Fruit fly (Drosophila melanogaster) whole organism, embryonic: ENCODE results near the gene CG42393.

Experiments
- BtbVII ChIP-seq: fragments of 200-800 bp; sonication (Bioruptor generic); optimal IDR thresholded peaks from 3 replicates; lab custom pipeline; 2017; ENCODE audit warnings: missing biosample characterization, mild to moderate bottlenecking, missing genetic modification characterization
- CG11456 ChIP-seq: fragments of 200-800 bp; sonication (Bioruptor generic); IDR thresholded peaks from 3 replicates; pipeline ENCODE4 v1.3.6; 2022; ENCODE audit warnings: missing biosample characterization, missing genetic modification characterization
- CG11560 ChIP-seq: fragments of 200-800 bp; sonication (Bioruptor generic); IDR thresholded peaks from 3 replicates; pipeline ENCODE4 v1.3.6; 2022; ENCODE audit warnings: missing biosample characterization, missing genetic modification characterization
- CG12299 ChIP-seq: fragments of 200-800 bp; sonication (Bioruptor generic); optimal IDR thresholded peaks from 2 replicates; lab custom pipeline; 2018; ENCODE audit warnings: missing biosample characterization, mild to moderate bottlenecking, missing genetic modification characterization
- CG1233 ChIP-seq: fragments of 200-800 bp; sonication (Bioruptor generic); optimal IDR thresholded peaks from 4 replicates; lab custom pipeline; 2018; ENCODE audit warnings: missing biosample characterization, mild to moderate bottlenecking, missing genetic modification characterization
- CG12391 ChIP-seq: fragments of 200-800 bp; sonication (Bioruptor generic); optimal IDR thresholded peaks from 3 replicates; lab custom pipeline; 2018; ENCODE audit warnings: missing biosample characterization, mild to moderate bottlenecking, missing genetic modification characterization, moderate library complexity
- CG12659 ChIP-seq: fragments of 200-800 bp; sonication (Bioruptor generic); optimal IDR thresholded peaks from 3 replicates; lab custom pipeline; 2017; ENCODE audit warnings: mild to moderate bottlenecking, missing biosample characterization, missing genetic modification reagents, missing genetic modification characterization
- CG13624 ChIP-seq: fragments of 200-800 bp; sonication (Bioruptor generic); optimal IDR thresholded peaks from 2 replicates; lab custom pipeline; 2016; ENCODE audit warnings: missing biosample characterization, missing genetic modification characterization
- CG15073 ChIP-seq: fragments of 200-800 bp; sonication (Bioruptor generic); optimal IDR thresholded peaks from 2 replicates; lab custom pipeline; 2016; ENCODE audit warnings: missing biosample characterization, missing genetic modification characterization
- CG15269 ChIP-seq: fragments of 200-800 bp; sonication (Bioruptor generic); optimal IDR thresholded peaks from 2 replicates; lab custom pipeline; 2018; ENCODE audit warnings: missing biosample characterization, mild to moderate bottlenecking, missing genetic modification characterization, moderate library complexity
- CG1529 ChIP-seq: fragments of 200-800 bp; sonication (Bioruptor generic); optimal IDR thresholded peaks from 3 replicates; lab custom pipeline; 2018; ENCODE audit warnings: missing biosample characterization, missing genetic modification characterization
- CG17829 ChIP-seq: fragments of 200-800 bp; optimal IDR thresholded peaks from 2 replicates; lab custom pipeline; 2019; ENCODE audit warnings: missing biosample characterization, mild to moderate bottlenecking, missing genetic modification characterization, moderate library complexity
- CG1792 ChIP-seq: fragments of 200-800 bp; sonication (Bioruptor generic); optimal IDR thresholded peaks from 2 replicates; lab custom pipeline; 2016; ENCODE audit warnings: missing biosample characterization, missing genetic modification characterization
- CG2116 ChIP-seq: fragments of 200-800 bp; sonication (Bioruptor generic); optimal IDR thresholded peaks from 3 replicates; lab custom pipeline; 2018; ENCODE audit warnings: missing biosample characterization, mild to moderate bottlenecking, missing genetic modification characterization
- CG32532 ChIP-seq: fragments of 200-800 bp; sonication (Bioruptor generic); IDR thresholded peaks from 2 replicates; pipeline ENCODE4 v1.3.6; 2022; ENCODE audit warnings: missing biosample characterization, missing genetic modification characterization
- CG32767 ChIP-seq: fragments of 200-800 bp; sonication (Bioruptor generic); IDR thresholded peaks from 2 replicates; pipeline ENCODE4 v1.3.6; 2022; ENCODE audit warnings: missing biosample characterization, missing genetic modification characterization
- CG42726 ChIP-seq: fragments of 200-800 bp; sonication (Bioruptor generic); IDR thresholded peaks from 2 replicates; pipeline ENCODE4 v1.3.6; 2022; ENCODE audit warnings: missing biosample characterization, missing genetic modification characterization; ENCODE audit not compliant: partially characterized antibody
- CG4854 ChIP-seq: fragments of 200-800 bp; sonication (Bioruptor generic); optimal IDR thresholded peaks from 2 replicates; lab custom pipeline; 2016; ENCODE audit warnings: missing biosample characterization, missing genetic modification characterization, inconsistent platforms
- CG5180 ChIP-seq: fragments of 200-800 bp; sonication (Bioruptor generic); optimal IDR thresholded peaks from 3 replicates; lab custom pipeline; 2017; ENCODE audit warnings: missing biosample characterization, missing genetic modification characterization, mild to moderate bottlenecking, moderate library complexity, missing genetic modification reagents
- CG7987 ChIP-seq: fragments of 200-800 bp; sonication (Bioruptor generic); optimal IDR thresholded peaks from 2 replicates; lab custom pipeline; 2018; ENCODE audit warnings: missing biosample characterization, mild to moderate bottlenecking, missing genetic modification characterization, moderate library complexity
- CTCF ChIP-seq: fragments of 200-800 bp; sonication (Bioruptor generic); optimal IDR thresholded peaks from 2 replicates; lab custom pipeline; 2017; ENCODE audit warnings: missing biosample characterization, mild to moderate bottlenecking, missing genetic modification characterization, moderate library complexity
- CkIIα-i1 ChIP-seq: fragments of 200-800 bp; sonication (Bioruptor generic); IDR thresholded peaks from 2 replicates; pipeline ENCODE4 v1.3.6; 2022; ENCODE audit warnings: missing biosample characterization, missing genetic modification characterization
- Doc3 ChIP-seq: fragments of 200-800 bp; sonication (Bioruptor generic); IDR thresholded peaks from 3 replicates; pipeline ENCODE4 v1.3.6; 2022; ENCODE audit warnings: missing biosample characterization, missing genetic modification characterization; ENCODE audit not compliant: partially characterized antibody
- GATAe ChIP-seq: fragments of 200-800 bp; sonication (Bioruptor generic); conservative IDR thresholded peaks from 2 replicates; pipeline ENCODE4 v1.3.6; 2022; ENCODE audit warnings: missing biosample characterization, missing genetic modification characterization
- Gug ChIP-seq: fragments of 200-800 bp; sonication (Bioruptor generic); IDR thresholded peaks from 4 replicates; pipeline ENCODE4 v1.3.6; 2022; ENCODE audit warnings: missing biosample characterization, missing genetic modification characterization
- HLH4C ChIP-seq: fragments of 200-800 bp; sonication (Bioruptor generic); IDR thresholded peaks from 3 replicates; pipeline ENCODE4 v1.3.6; 2022; ENCODE audit warnings: missing biosample characterization, missing genetic modification characterization; ENCODE audit not compliant: partially characterized antibody
- Hr39 ChIP-seq: fragments of >200 bp; optimal IDR thresholded peaks from 2 replicates; lab custom pipeline; 2017
- Med ChIP-seq: fragments of 200-800 bp; sonication (Bioruptor generic); peaks from one replicate; lab custom pipeline; 2016; ENCODE audit warnings: missing biosample characterization, missing genetic modification characterization, mild to moderate bottlenecking, inconsistent platforms, moderate library complexity
- Nf-YA ChIP-seq: fragments of 200-800 bp; sonication (Bioruptor generic); IDR thresholded peaks from 2 replicates; pipeline ENCODE4 v1.3.6; 2022; ENCODE audit warnings: missing biosample characterization, missing genetic modification characterization
- Sox100B ChIP-seq: fragments of 200-800 bp; sonication (Bioruptor generic); optimal IDR thresholded peaks from 3 replicates; lab custom pipeline; 2018; ENCODE audit warnings: missing biosample characterization, mild to moderate bottlenecking, missing genetic modification characterization
- Ssrp ChIP-seq: fragments of 200-800 bp; sonication (Bioruptor generic); optimal IDR thresholded peaks from 2 replicates; lab custom pipeline; 2018; ENCODE audit warnings: missing biosample characterization, mild to moderate bottlenecking, missing genetic modification characterization, moderate library complexity
- Tbp ChIP-seq: fragments of >200 bp; optimal IDR thresholded peaks from 2 replicates; lab custom pipeline; 2018; ENCODE audit warnings: missing biosample characterization, missing genetic modification characterization
- ara ChIP-seq: fragments of 200-800 bp; sonication (Bioruptor generic); IDR thresholded peaks from 2 replicates; pipeline ENCODE4 v1.3.6; 2022; ENCODE audit warnings: missing biosample characterization, missing genetic modification characterization
- btn ChIP-seq: fragments of 200-800 bp; sonication (Bioruptor generic); optimal IDR thresholded peaks from 2 replicates; lab custom pipeline; 2016; ENCODE audit warnings: missing biosample characterization, missing genetic modification characterization
- chinmo ChIP-seq: fragments of 200-800 bp; sonication (Bioruptor generic); IDR thresholded peaks from 4 replicates; pipeline ENCODE4 v1.3.6; 2022; ENCODE audit warnings: missing biosample characterization, missing genetic modification characterization; ENCODE audit not compliant: partially characterized antibody
- crol ChIP-seq: fragments of 200-800 bp; sonication (Bioruptor generic); IDR thresholded peaks from 2 replicates; pipeline ENCODE4 v1.3.6; 2022; ENCODE audit warnings: missing biosample characterization, missing genetic modification characterization
- esg ChIP-seq: fragments of 200-800 bp; sonication (Bioruptor generic); conservative IDR thresholded peaks from 2 replicates; pipeline ENCODE4 v1.3.6; 2022; ENCODE audit warnings: missing biosample characterization, missing genetic modification characterization
- exex ChIP-seq: fragments of 200-800 bp; sonication (Bioruptor generic); optimal IDR thresholded peaks from 4 replicates; lab custom pipeline; 2018; ENCODE audit warnings: missing biosample characterization, mild to moderate bottlenecking, missing genetic modification characterization, moderate library complexity
- gce ChIP-seq: fragments of 200-800 bp; sonication (Bioruptor generic); IDR thresholded peaks from 3 replicates; pipeline ENCODE4 v1.3.6; 2022; ENCODE audit warnings: missing biosample characterization, missing genetic modification characterization
- lmd ChIP-seq: fragments of 200-800 bp; sonication (Bioruptor generic); IDR thresholded peaks from 2 replicates; pipeline ENCODE4 v1.3.6; 2022; ENCODE audit warnings: missing biosample characterization, missing genetic modification characterization
- mirr ChIP-seq: fragments of 200-800 bp; sonication (Bioruptor generic); optimal IDR thresholded peaks from 3 replicates; lab custom pipeline; 2018; ENCODE audit warnings: missing biosample characterization, mild to moderate bottlenecking, missing genetic modification characterization
- phol ChIP-seq: fragments of 200-800 bp; sonication (Bioruptor generic); optimal IDR thresholded peaks from 3 replicates; lab custom pipeline; 2018; ENCODE audit warnings: missing biosample characterization, mild to moderate bottlenecking, missing genetic modification characterization, moderate library complexity
- pros ChIP-seq: fragments of 200-800 bp; sonication (Bioruptor generic); optimal IDR thresholded peaks from 3 replicates; lab custom pipeline; 2019; ENCODE audit warnings: missing biosample characterization, mild to moderate bottlenecking, missing genetic modification characterization, moderate library complexity
- sens ChIP-seq: fragments of 200-800 bp; sonication (Bioruptor generic); peaks from one replicate; lab custom pipeline; 2016; ENCODE audit warnings: missing biosample characterization, missing genetic modification characterization
- seq ChIP-seq: fragments of 200-800 bp; sonication (Bioruptor generic); IDR thresholded peaks from 2 replicates; pipeline ENCODE4 v1.3.6; 2022; ENCODE audit warnings: missing biosample characterization, missing genetic modification characterization
- slou ChIP-seq: fragments of 200-800 bp; sonication (Bioruptor generic); optimal IDR thresholded peaks from 3 replicates; lab custom pipeline; 2016; ENCODE audit warnings: missing biosample characterization, missing genetic modification characterization

Gene CG42393

DNA sequence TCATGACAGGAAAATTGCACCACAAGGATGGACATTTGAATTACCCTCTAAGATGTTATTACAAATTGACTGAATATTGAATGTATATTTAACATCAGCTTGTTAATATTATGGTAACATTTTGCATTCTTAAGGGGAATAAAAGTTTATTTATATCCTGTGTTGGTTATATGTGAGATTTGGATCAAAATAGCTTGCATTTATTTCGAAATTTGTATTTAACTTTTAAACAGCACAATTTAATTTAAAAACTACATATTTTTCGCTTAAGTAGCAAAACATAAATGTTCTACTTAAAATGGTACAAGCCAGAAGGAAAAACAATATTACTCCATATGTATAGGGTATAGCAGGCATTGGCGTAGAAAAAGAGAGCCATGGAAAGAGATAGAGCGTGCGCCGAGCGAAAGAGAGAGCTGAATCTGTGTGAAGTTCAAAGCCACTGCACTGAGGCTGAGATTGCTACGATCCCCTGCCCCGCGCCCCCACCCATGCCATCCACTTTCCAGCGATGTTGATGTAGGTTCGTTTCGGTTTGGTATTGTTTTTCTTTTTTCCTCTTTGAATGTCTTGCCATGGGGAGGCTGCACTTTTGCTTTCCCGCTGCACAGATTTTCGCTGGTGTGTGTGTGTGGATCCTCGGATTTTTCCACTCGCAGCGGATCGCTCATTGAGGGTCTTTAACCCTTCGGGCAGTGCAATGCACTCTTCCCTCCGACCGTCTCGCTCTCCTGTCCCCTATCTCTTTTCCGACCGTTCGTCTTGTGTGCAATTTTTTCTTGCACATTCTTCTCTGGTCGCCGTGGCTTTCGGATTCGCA is 37.3 kb upstream of the CG42393 start (continued):
- TF ChIP-seq ara (GFP tag; lab: Robert Waterston, UW), result peak; percentile 66
- TF ChIP-seq CG12391 (tag; lab: Kevin White, UChicago), result peak; percentile 91
- 0 out of 2 replicates have a peak, but pooled peaks have one; percentile 29 for TF ChIP-seq esg (GFP tag; lab: Robert Waterston, UW)
- peak; percentile 85 for TF ChIP-seq CG1529
- TF ChIP-seq CG4854 (GFP tag; lab: Kevin White, UChicago), result peak; percentile 28
- TF ChIP-seq CG15269 (tag; lab: Kevin White, UChicago), result peak; percentile 71

- peak; percentile 22 for TF ChIP-seq Med (GFP tag; lab: Kevin White, UChicago)
- peak; percentile 30 for TF ChIP-seq sens
- TF ChIP-seq Sox100B, result no peak
- peak; percentile 45; the same call in 1 of the 2 replicates for TF ChIP-seq crol (GFP tag; lab: Robert Waterston, UW)
- no peak for TF ChIP-seq CG7987
- TF ChIP-seq, all 482 proteins: peak for 3
Measured at dm6 chr3L:18006347-18006746, 36.2 kb upstream of the CG42393 start.

DNA sequence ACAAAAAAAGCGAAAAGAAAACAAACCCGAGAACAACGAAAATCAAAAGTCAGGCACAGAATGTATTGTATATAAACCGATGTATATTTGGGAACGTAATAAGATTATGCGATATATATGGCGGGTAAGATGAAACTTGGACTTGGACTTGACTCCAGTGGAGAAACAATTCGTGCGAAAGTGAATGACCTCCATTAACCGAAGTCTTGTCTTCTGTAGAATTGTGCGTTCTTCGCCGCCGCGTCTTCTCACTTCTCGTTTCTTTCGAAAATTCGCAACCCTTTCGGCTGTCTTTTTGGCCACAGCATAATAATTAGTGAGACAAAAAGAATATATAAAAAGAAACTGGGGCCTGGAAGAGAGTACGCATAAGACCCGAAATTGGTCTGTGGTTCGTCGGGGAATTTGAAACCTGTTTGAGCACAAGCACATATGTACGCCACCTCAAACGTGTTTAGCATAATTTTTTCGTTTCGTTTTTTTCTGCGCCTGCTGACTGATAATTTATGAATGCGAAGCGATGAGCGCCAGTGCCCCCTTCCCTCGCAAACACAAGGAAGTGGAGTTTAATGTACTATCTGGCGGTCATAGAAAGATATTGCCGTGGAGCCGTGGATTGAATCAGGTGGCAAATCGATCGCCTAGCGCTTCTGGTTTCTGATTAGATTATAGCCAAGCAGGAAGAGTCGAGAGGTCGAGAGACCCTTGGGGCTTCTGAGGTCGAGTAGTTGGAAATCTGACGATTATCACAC is 34.9 kb upstream of the CG42393 start:
- TF ChIP-seq Ssrp (tag; lab: Kevin White, UChicago) (no peak), GATAe (GFP tag; lab: Robert Waterston, UW) (0 out of 2 replicates have a peak, but pooled peaks have one; percentile 20), mirr (GFP tag; lab: Kevin White, UChicago) (peak; percentile 54), lmd (no peak), CG15073 (GFP tag; lab: Kevin White, UChicago) (no peak), seq (GFP tag; lab: Robert Waterston, UW) (no peak), CG12659 (GFP tag; lab: Kevin White, UChicago) (no peak), slou (GFP tag; lab: Kevin White, UChicago) (no peak), CG11456 (0 out of 3 replicates have a peak, but pooled peaks have one; percentile 50), CkIIα-i1 (GFP tag; lab: Robert Waterston, UW) (no peak), exex (peak; percentile 66), CG2116 (GFP tag; lab: Kevin White, UChicago) (no peak), HLH4C (no peak), Gug (GFP tag; lab: Robert Waterston, UW) (no peak), Doc3 (no peak), chinmo (GFP tag; lab: Robert Waterston, UW) (0 out of 4 replicates have a peak, but pooled peaks have one; percentile 47), Tbp (GFP tag; lab: Kevin White, UChicago) (no peak), CG12299 (no peak), Hr39 (lab: Kevin White, UChicago) (no peak), Nf-YA (GFP tag; lab: Robert Waterston, UW) (no peak), CG1233 (GFP tag; lab: Kevin White, UChicago) (no peak), CG32532 (GFP tag; lab: Robert Waterston, UW) (peak; percentile 19; the same call in 1 of the 2 replicates), CG17829 (tag; lab: Kevin White, UChicago) (no peak), CG32767 (GFP tag; lab: Robert Waterston, UW) (no peak), BtbVII (GFP tag; lab: Kevin White, UChicago) (no peak), CG1792 (GFP tag; lab: Kevin White, UChicago) (no peak), phol (tag; lab: Kevin White, UChicago) (no peak), btn (GFP tag; lab: Kevin White, UChicago) (no peak), CG13624 (GFP tag; lab: Kevin White, UChicago) (no peak), CG5180 (GFP tag; lab: Kevin White, UChicago) (no peak), CG42726 (GFP tag; lab: Robert Waterston, UW) (no peak), Med (GFP tag; lab: Kevin White, UChicago) (peak; percentile 48), CTCF (GFP tag; lab: Kevin White, UChicago) (no peak), gce (GFP tag; lab: Robert Waterston, UW) (no peak), CG11560 (no peak), pros (no peak)
